Fruit fly (Drosophila melanogaster) whole organism, embryonic: ENCODE measurements around the gene CG32573.

Experiments
- Atf-2 ChIP-seq: fragments of 200-800 bp; sonication (Bioruptor generic); optimal IDR thresholded peaks from 2 replicates; lab custom pipeline; 2016; ENCODE audit warnings: missing biosample characterization, missing genetic modification characterization
- CG11696 ChIP-seq: fragments of 200-800 bp; sonication (Bioruptor generic); IDR thresholded peaks from 2 replicates; pipeline ENCODE4 v1.3.6; 2022; ENCODE audit warnings: missing biosample characterization, missing genetic modification characterization
- CG12219 ChIP-seq: fragments of 200-800 bp; sonication (Bioruptor generic); optimal IDR thresholded peaks from 3 replicates; lab custom pipeline; 2018; ENCODE audit warnings: missing biosample characterization, mild to moderate bottlenecking, missing genetic modification characterization
- CG12769 ChIP-seq: fragments of 200-800 bp; sonication (Bioruptor generic); optimal IDR thresholded peaks from 2 replicates; lab custom pipeline; 2019; ENCODE audit warnings: missing biosample characterization, mild to moderate bottlenecking, missing genetic modification characterization, moderate library complexity
- CG13424 ChIP-seq: fragments of 200-800 bp; sonication (Bioruptor generic); optimal IDR thresholded peaks from 2 replicates; lab custom pipeline; 2019; ENCODE audit warnings: missing biosample characterization, mild to moderate bottlenecking, missing genetic modification characterization, moderate library complexity
- CG17361 ChIP-seq: fragments of 200-800 bp; sonication (Bioruptor generic); IDR thresholded peaks from 3 replicates; pipeline ENCODE4 v1.3.6; 2022; ENCODE audit warnings: missing biosample characterization, missing genetic modification characterization
- CG17829 ChIP-seq: fragments of 200-800 bp; optimal IDR thresholded peaks from 2 replicates; lab custom pipeline; 2019; ENCODE audit warnings: missing biosample characterization, mild to moderate bottlenecking, missing genetic modification characterization, moderate library complexity
- CG2120 ChIP-seq: fragments of 200-800 bp; sonication (Bioruptor generic); optimal IDR thresholded peaks from 3 replicates; lab custom pipeline; 2016; ENCODE audit warnings: missing biosample characterization, missing genetic modification characterization
- CG2889 ChIP-seq: fragments of 200-800 bp; sonication (Bioruptor generic); IDR thresholded peaks from 3 replicates; pipeline ENCODE4 v1.3.6; 2022; ENCODE audit warnings: missing biosample characterization, missing genetic modification characterization
- CG30403 ChIP-seq: fragments of 200-800 bp; sonication (Bioruptor generic); optimal IDR thresholded peaks from 3 replicates; lab custom pipeline; 2016; ENCODE audit warnings: missing biosample characterization, missing genetic modification characterization
- CG3838 ChIP-seq: fragments of 200-800 bp; sonication (Bioruptor generic); optimal IDR thresholded peaks from 3 replicates; lab custom pipeline; 2016; ENCODE audit warnings: missing biosample characterization, missing genetic modification characterization
- CG4730 ChIP-seq: fragments of 200-800 bp; sonication (Bioruptor generic); IDR thresholded peaks from 2 replicates; pipeline ENCODE4 v1.3.6; 2022; ENCODE audit warnings: missing biosample characterization, missing genetic modification characterization
- CG6683 ChIP-seq: fragments of 200-800 bp; sonication (Bioruptor generic); optimal IDR thresholded peaks from 2 replicates; lab custom pipeline; 2017; ENCODE audit warnings: missing biosample characterization, mild to moderate bottlenecking, missing genetic modification characterization, missing genetic modification reagents
- D19A ChIP-seq: fragments of 200-800 bp; optimal IDR thresholded peaks from 3 replicates; lab custom pipeline; 2019; ENCODE audit warnings: missing biosample characterization, mild to moderate bottlenecking, missing genetic modification characterization, moderate library complexity
- D19B ChIP-seq: fragments of 200-800 bp; sonication (Bioruptor generic); optimal IDR thresholded peaks from 2 replicates; lab custom pipeline; 2017; ENCODE audit warnings: missing biosample characterization, mild to moderate bottlenecking, missing genetic modification characterization
- Deaf1 ChIP-seq: fragments of 200-800 bp; optimal IDR thresholded peaks from 3 replicates; lab custom pipeline; 2019; ENCODE audit warnings: missing biosample characterization, mild to moderate bottlenecking, missing genetic modification characterization, moderate library complexity
- E2f2 ChIP-seq: fragments of 200-800 bp; sonication (Bioruptor generic); IDR thresholded peaks from 2 replicates; pipeline ENCODE4 v1.3.6; 2022; ENCODE audit warnings: missing biosample characterization, missing genetic modification characterization
- Ets65A ChIP-seq: fragments of 200-800 bp; sonication (Bioruptor generic); peaks from one replicate; lab custom pipeline; 2016; ENCODE audit warnings: missing biosample characterization, missing genetic modification characterization
- Hand ChIP-seq: fragments of 200-800 bp; sonication (Bioruptor generic); optimal IDR thresholded peaks from 2 replicates; lab custom pipeline; 2017; ENCODE audit warnings: mild to moderate bottlenecking, missing biosample characterization, missing genetic modification reagents, missing genetic modification characterization
- HmgZ ChIP-seq: fragments of 200-800 bp; sonication (Bioruptor generic); optimal IDR thresholded peaks from 2 replicates; lab custom pipeline; 2018; ENCODE audit warnings: missing biosample characterization, mild to moderate bottlenecking, missing genetic modification characterization
- Jarid2 ChIP-seq: fragments of 200-800 bp; sonication (Bioruptor generic); optimal IDR thresholded peaks from 3 replicates; lab custom pipeline; 2017; ENCODE audit warnings: mild to moderate bottlenecking, missing biosample characterization, missing genetic modification reagents, missing genetic modification characterization
- MESR4 ChIP-seq: fragments of 200-800 bp; sonication (Bioruptor generic); optimal IDR thresholded peaks from 2 replicates; lab custom pipeline; 2018; ENCODE audit warnings: missing biosample characterization, mild to moderate bottlenecking, missing genetic modification characterization, moderate library complexity
- Meics ChIP-seq: fragments of 200-800 bp; sonication (Bioruptor generic); optimal IDR thresholded peaks from 2 replicates; lab custom pipeline; 2017; ENCODE audit warnings: missing biosample characterization, mild to moderate bottlenecking, missing genetic modification characterization
- Xbp1 ChIP-seq: fragments of 200-800 bp; sonication (Bioruptor generic); optimal IDR thresholded peaks from 3 replicates; lab custom pipeline; 2016; ENCODE audit warnings: missing biosample characterization, mild to moderate bottlenecking, missing genetic modification characterization
- ac ChIP-seq: fragments of 200-800 bp; sonication (Bioruptor generic); optimal IDR thresholded peaks from 3 replicates; lab custom pipeline; 2017; ENCODE audit warnings: missing biosample characterization, mild to moderate bottlenecking, missing genetic modification characterization
- ase ChIP-seq: fragments of 200-800 bp; sonication (Bioruptor generic); IDR thresholded peaks from 3 replicates; pipeline ENCODE4 v1.3.6; 2022; ENCODE audit warnings: missing biosample characterization, missing genetic modification characterization
- ash1 ChIP-seq: fragments of 200-800 bp; sonication (Bioruptor generic); optimal IDR thresholded peaks from 2 replicates; lab custom pipeline; 2018; ENCODE audit warnings: missing biosample characterization, mild to moderate bottlenecking, missing genetic modification characterization
- cad ChIP-seq: fragments of >200 bp; optimal IDR thresholded peaks from 2 replicates; lab custom pipeline; 2017; ENCODE audit warnings: missing biosample characterization, missing genetic modification characterization
- cg ChIP-seq: fragments of 200-800 bp; sonication (Bioruptor generic); optimal IDR thresholded peaks from 3 replicates; lab custom pipeline; 2019; ENCODE audit warnings: missing biosample characterization, mild to moderate bottlenecking, missing genetic modification characterization, moderate library complexity
- disco-r ChIP-seq: fragments of 200-800 bp; sonication (Bioruptor generic); optimal IDR thresholded peaks from 2 replicates; lab custom pipeline; 2016; ENCODE audit warnings: missing biosample characterization, missing genetic modification characterization
- fd3F ChIP-seq: fragments of 200-800 bp; sonication (Bioruptor generic); optimal IDR thresholded peaks from 2 replicates; lab custom pipeline; 2018; ENCODE audit warnings: missing biosample characterization, mild to moderate bottlenecking, missing genetic modification characterization, moderate library complexity
- gfzf ChIP-seq: fragments of 200-800 bp; sonication (Bioruptor generic); optimal IDR thresholded peaks from 2 replicates; lab custom pipeline; 2016; ENCODE audit warnings: missing biosample characterization, mild to moderate bottlenecking, missing genetic modification characterization, moderate library complexity
- lab ChIP-seq: fragments of 200-800 bp; sonication (Bioruptor generic); optimal IDR thresholded peaks from 3 replicates; lab custom pipeline; 2017; ENCODE audit warnings: missing biosample characterization, missing genetic modification characterization, mild to moderate bottlenecking, moderate library complexity, missing genetic modification reagents
- mam ChIP-seq: fragments of 200-800 bp; sonication (Bioruptor generic); optimal IDR thresholded peaks from 3 replicates; lab custom pipeline; 2016; ENCODE audit warnings: missing biosample characterization, missing genetic modification characterization
- nmo ChIP-seq: fragments of 200-800 bp; sonication (Bioruptor generic); optimal IDR thresholded peaks from 2 replicates; lab custom pipeline; 2018; ENCODE audit warnings: missing biosample characterization, mild to moderate bottlenecking, missing genetic modification characterization, moderate library complexity
- nom ChIP-seq: fragments of 200-800 bp; sonication (Bioruptor generic); optimal IDR thresholded peaks from 2 replicates; lab custom pipeline; 2017; ENCODE audit warnings: missing biosample characterization, missing genetic modification characterization, mild to moderate bottlenecking, moderate library complexity, missing genetic modification reagents
- peb ChIP-seq: fragments of 200-800 bp; sonication (Bioruptor generic); IDR thresholded peaks from 2 replicates; pipeline ENCODE4 v1.3.6; 2022; ENCODE audit warnings: missing biosample characterization, missing genetic modification characterization
- phol ChIP-seq: fragments of 200-800 bp; sonication (Bioruptor generic); optimal IDR thresholded peaks from 3 replicates; lab custom pipeline; 2018; ENCODE audit warnings: missing biosample characterization, mild to moderate bottlenecking, missing genetic modification characterization, moderate library complexity
- pnt ChIP-seq: fragments of 200-800 bp; sonication (Bioruptor generic); optimal IDR thresholded peaks from 3 replicates; lab custom pipeline; 2016; ENCODE audit warnings: missing biosample characterization, missing genetic modification characterization
- row ChIP-seq: fragments of 200-800 bp; sonication (Bioruptor generic); IDR thresholded peaks from 3 replicates; pipeline ENCODE4 v1.3.6; 2022; ENCODE audit warnings: missing biosample characterization, missing genetic modification characterization
- sens ChIP-seq: fragments of 200-800 bp; sonication (Bioruptor generic); peaks from one replicate; lab custom pipeline; 2016; ENCODE audit warnings: missing biosample characterization, missing genetic modification characterization
- seq ChIP-seq: fragments of 200-800 bp; sonication (Bioruptor generic); IDR thresholded peaks from 2 replicates; pipeline ENCODE4 v1.3.6; 2022; ENCODE audit warnings: missing biosample characterization, missing genetic modification characterization
- sob ChIP-seq: fragments of 200-800 bp; sonication (Bioruptor generic); IDR thresholded peaks from 2 replicates; pipeline ENCODE4 v1.3.6; 2022; ENCODE audit warnings: missing biosample characterization, missing genetic modification characterization
- sqz ChIP-seq: fragments of 200-800 bp; sonication (Bioruptor generic); optimal IDR thresholded peaks from 3 replicates; lab custom pipeline; 2018; ENCODE audit warnings: missing biosample characterization, mild to moderate bottlenecking, missing genetic modification characterization
- sug ChIP-seq: fragments of 200-800 bp; optimal IDR thresholded peaks from 2 replicates; lab custom pipeline; 2019; ENCODE audit warnings: missing biosample characterization, mild to moderate bottlenecking, missing genetic modification characterization, moderate library complexity
- unc-4 ChIP-seq: fragments of 200-800 bp; sonication (Bioruptor generic); IDR thresholded peaks from 2 replicates; pipeline ENCODE4 v1.3.6; 2022; ENCODE audit warnings: missing biosample characterization, missing genetic modification characterization; ENCODE audit not compliant: partially characterized antibody
- z ChIP-seq: fragments of 200-800 bp; sonication (Bioruptor generic); IDR thresholded peaks from 3 replicates; pipeline ENCODE4 v1.3.6; 2022; ENCODE audit warnings: missing biosample characterization, missing genetic modification characterization
- zen ChIP-seq: fragments of 200-800 bp; sonication (Bioruptor generic); optimal IDR thresholded peaks from 3 replicates; lab custom pipeline; 2018; ENCODE audit warnings: missing biosample characterization, mild to moderate bottlenecking, missing genetic modification characterization, moderate library complexity
- zfh1 ChIP-seq: fragments of 200-800 bp; sonication (Bioruptor generic); IDR thresholded peaks from 3 replicates; pipeline ENCODE4 v1.3.6; 2022; ENCODE audit warnings: missing biosample characterization, missing genetic modification characterization

The CG32573 gene

dm6 chrX:16683765-16684164, 32.6 kb downstream of the CG32573 start, which contains the start of gene Axs (continued):
- TF ChIP-seq Deaf1 (tag; lab: Kevin White, UChicago) (no peak), fd3F (no peak), Jarid2 (GFP tag; lab: Kevin White, UChicago) (no peak), sug (tag; lab: Kevin White, UChicago) (peak; percentile 31), HmgZ (tag; lab: Kevin White, UChicago) (peak; percentile 51), unc-4 (GFP tag; lab: Robert Waterston, UW) (peak; percentile 64), CG12769 (tag; lab: Kevin White, UChicago) (peak; percentile 16), Hand (GFP tag; lab: Kevin White, UChicago) (no peak), CG3838 (GFP tag; lab: Kevin White, UChicago) (no peak), nom (GFP tag; lab: Kevin White, UChicago) (no peak), sqz (GFP tag; lab: Kevin White, UChicago) (no peak), CG30403 (GFP tag; lab: Kevin White, UChicago) (peak; percentile 25), CG4730 (GFP tag; lab: Robert Waterston, UW) (no peak), MESR4 (GFP tag; lab: Kevin White, UChicago) (peak; percentile 15), seq (GFP tag; lab: Robert Waterston, UW) (no peak), z (GFP tag; lab: Robert Waterston, UW) (no peak), CG17829 (tag; lab: Kevin White, UChicago) (no peak), Atf-2 (GFP tag; lab: Kevin White, UChicago) (peak; percentile 15)

dm6 chrX:16687400-16688105, 36.4 kb downstream of the CG32573 start:
- TF ChIP-seq peb (GFP tag; lab: Robert Waterston, UW) (no peak), pnt (GFP tag; lab: Kevin White, UChicago) (no peak), CG30403 (GFP tag; lab: Kevin White, UChicago) (peak; percentile 16), Meics (GFP tag; lab: Kevin White, UChicago) (peak; percentile 1), CG11696 (GFP tag; lab: Robert Waterston, UW) (no peak), D19A (tag; lab: Kevin White, UChicago) (peak; percentile 9), disco-r (no peak), Xbp1 (no peak), CG13424 (tag; lab: Kevin White, UChicago) (peak; percentile 0), ash1 (GFP tag; lab: Kevin White, UChicago) (no peak), cad (GFP tag; lab: Kevin White, UChicago) (no peak), CG17361 (GFP tag; lab: Robert Waterston, UW) (0 out of 3 replicates have a peak, but pooled peaks have one; percentile 29), E2f2 (GFP tag; lab: Robert Waterston, UW) (no peak), nmo (GFP tag; lab: Kevin White, UChicago) (peak; percentile 24), sob (GFP tag; lab: Robert Waterston, UW) (no peak), Ets65A (GFP tag; lab: Kevin White, UChicago) (peak; percentile 76), zfh1 (GFP tag; lab: Robert Waterston, UW) (no peak), CG2889 (GFP tag; lab: Robert Waterston, UW) (no peak), cg (no peak), sug (tag; lab: Kevin White, UChicago) (no peak), D19B (GFP tag; lab: Kevin White, UChicago) (no peak), sens (peak; percentile 78), gfzf (GFP tag; lab: Kevin White, UChicago) (peak; percentile 13), zen (tag; lab: Kevin White, UChicago) (no peak), row (GFP tag; lab: Robert Waterston, UW) (0 out of 3 replicates have a peak, but pooled peaks have one; percentile 24), mam (GFP tag; lab: Kevin White, UChicago) (no peak), lab (no peak), ac (GFP tag; lab: Kevin White, UChicago) (no peak), ase (GFP tag; lab: Robert Waterston, UW) (no peak), CG12219 (GFP tag; lab: Kevin White, UChicago) (no peak), phol (tag; lab: Kevin White, UChicago) (peak; percentile 20), CG2120 (peak; percentile 17), CG6683 (no peak)
